Worm (Caenorhabditis elegans): ENCODE data around the gene dao-3.

- TF ChIP-seq unc-62 (GFP tag; optimal IDR thresholded peaks at IDR 0.05): no peak
- no peak for TF ChIP-seq unc-39 (tag; optimal IDR thresholded peaks at IDR 0.05)
- no peak for TF ChIP-seq mep-1 (tag; optimal IDR thresholded peaks at IDR 0.05)
- TF ChIP-seq mab-5 (tag; optimal IDR thresholded peaks at IDR 0.05): no peak
- TF ChIP-seq nhr-2 (tag; optimal IDR thresholded peaks at IDR 0.05): no peak
- no peak for TF ChIP-seq lin-32 (GFP tag; optimal IDR thresholded peaks at IDR 0.05)
- TF ChIP-seq ztf-11 (tag; optimal IDR thresholded peaks at IDR 0.05): no peak
- no peak for TF ChIP-seq snpc-4 (tag; optimal IDR thresholded peaks at IDR 0.05)
- no peak for TF ChIP-seq lin-13 (tag; optimal IDR thresholded peaks at IDR 0.05)
- no peak for TF ChIP-seq ceh-43 (GFP tag; optimal IDR thresholded peaks at IDR 0.05)
- no peak for TF ChIP-seq M03D4.4 (tag; optimal IDR thresholded peaks at IDR 0.05)
- TF ChIP-seq pha-4 (tag; optimal IDR thresholded peaks at IDR 0.05): no peak
- no peak for TF ChIP-seq nhr-28 (tag; optimal IDR thresholded peaks at IDR 0.05)
- no peak for TF ChIP-seq cnd-1 (tag; optimal IDR thresholded peaks at IDR 0.05)
Measured at ce11 chrX:8107921-8108320, 21.6 kb upstream of the dao-3 start, which contains the start of gene K07E3.9.

Measured in whole organism, mixed stage, embryonic.